Fruit fly (Drosophila melanogaster) whole organism, embryonic: ENCODE data around the gene CG44005.

ENCODE experiments used
- Bgb ChIP-seq: fragments of 200-800 bp; sonication (Bioruptor generic); IDR thresholded peaks from 2 replicates; pipeline ENCODE4 v1.3.6; 2022; ENCODE audit warnings: missing biosample characterization, missing genetic modification characterization; ENCODE audit not compliant: partially characterized antibody
- CG10267 ChIP-seq: fragments of 200-800 bp; sonication (Bioruptor generic); optimal IDR thresholded peaks from 2 replicates; lab custom pipeline; 2018; ENCODE audit warnings: missing biosample characterization, mild to moderate bottlenecking, missing genetic modification characterization, moderate library complexity
- CG12219 ChIP-seq: fragments of 200-800 bp; sonication (Bioruptor generic); optimal IDR thresholded peaks from 3 replicates; lab custom pipeline; 2018; ENCODE audit warnings: missing biosample characterization, mild to moderate bottlenecking, missing genetic modification characterization
- CG13894 ChIP-seq: fragments of 200-800 bp; sonication (Bioruptor generic); optimal IDR thresholded peaks from 3 replicates; lab custom pipeline; 2018; ENCODE audit warnings: missing biosample characterization, mild to moderate bottlenecking, missing genetic modification characterization, moderate library complexity
- CG15696 ChIP-seq: fragments of 200-800 bp; sonication (Bioruptor generic); optimal IDR thresholded peaks from 2 replicates; lab custom pipeline; 2019; ENCODE audit warnings: missing biosample characterization, mild to moderate bottlenecking, missing genetic modification characterization, moderate library complexity
- CG2120 ChIP-seq: fragments of 200-800 bp; sonication (Bioruptor generic); optimal IDR thresholded peaks from 3 replicates; lab custom pipeline; 2016; ENCODE audit warnings: missing biosample characterization, missing genetic modification characterization
- CG2678 ChIP-seq: fragments of 200-800 bp; sonication (Bioruptor generic); optimal IDR thresholded peaks from 3 replicates; lab custom pipeline; 2019; ENCODE audit warnings: missing biosample characterization, mild to moderate bottlenecking, missing genetic modification characterization, moderate library complexity
- CG34376 ChIP-seq: fragments of 200-800 bp; sonication (Bioruptor generic); optimal IDR thresholded peaks from 2 replicates; lab custom pipeline; 2018; ENCODE audit warnings: missing biosample characterization, mild to moderate bottlenecking, missing genetic modification characterization
- CG4360 ChIP-seq: fragments of 200-800 bp; sonication (Bioruptor generic); IDR thresholded peaks from 2 replicates; pipeline ENCODE4 v1.3.6; 2022; ENCODE audit warnings: missing biosample characterization, missing genetic modification characterization
- CG43689 ChIP-seq: fragments of 200-800 bp; sonication (Bioruptor generic); IDR thresholded peaks from 2 replicates; pipeline ENCODE4 v1.3.6; 2022; ENCODE audit warnings: missing biosample characterization, missing genetic modification characterization
- CG4424 ChIP-seq: fragments of 200-800 bp; sonication (Bioruptor generic); optimal IDR thresholded peaks from 3 replicates; lab custom pipeline; 2016; ENCODE audit warnings: missing biosample characterization, missing genetic modification characterization
- CG5245 ChIP-seq: fragments of 200-800 bp; sonication (Bioruptor generic); optimal IDR thresholded peaks from 3 replicates; lab custom pipeline; 2016; ENCODE audit warnings: missing biosample characterization, missing genetic modification characterization
- CG6791 ChIP-seq: fragments of 200-800 bp; sonication (Bioruptor generic); IDR thresholded peaks from 3 replicates; pipeline ENCODE4 v1.3.6; 2022; ENCODE audit warnings: missing biosample characterization, missing genetic modification characterization; ENCODE audit not compliant: partially characterized antibody
- CG8089 ChIP-seq: fragments of 200-800 bp; sonication (Bioruptor generic); optimal IDR thresholded peaks from 3 replicates; lab custom pipeline; 2016; ENCODE audit warnings: missing biosample characterization, missing genetic modification characterization
- CG8478 ChIP-seq: fragments of >200 bp; optimal IDR thresholded peaks from 2 replicates; lab custom pipeline; 2018
- CG9437 ChIP-seq: fragments of 200-800 bp; sonication (Bioruptor generic); optimal IDR thresholded peaks from 2 replicates; lab custom pipeline; 2018; ENCODE audit warnings: missing biosample characterization, mild to moderate bottlenecking, missing genetic modification characterization
- Dp ChIP-seq: fragments of 200-800 bp; sonication (Bioruptor generic); optimal IDR thresholded peaks from 2 replicates; lab custom pipeline; 2018; ENCODE audit warnings: missing biosample characterization, mild to moderate bottlenecking, missing genetic modification characterization, moderate library complexity
- Drgx ChIP-seq: fragments of 200-800 bp; sonication (Bioruptor generic); IDR thresholded peaks from 2 replicates; pipeline ENCODE4 v1.3.6; 2022; ENCODE audit warnings: missing biosample characterization, missing genetic modification characterization
- E2f2 ChIP-seq: fragments of 200-800 bp; sonication (Bioruptor generic); IDR thresholded peaks from 2 replicates; pipeline ENCODE4 v1.3.6; 2022; ENCODE audit warnings: missing biosample characterization, missing genetic modification characterization
- Eip74EF ChIP-seq, 2 experiments: fragments of 200-800 bp in 1 of 2; fragments of >200 bp in 1 of 2; sonication (Bioruptor generic) in 1 of 2; optimal IDR thresholded peaks; 2 replicates each; lab custom pipeline; 2017 to 2019; ENCODE audit warnings: missing biosample characterization in 2 of 2, missing genetic modification characterization in 2 of 2, mild to moderate bottlenecking in 1 of 2, moderate library complexity in 1 of 2
- HHEX ChIP-seq: fragments of 200-800 bp; sonication (Bioruptor generic); optimal IDR thresholded peaks from 3 replicates; lab custom pipeline; 2017; ENCODE audit warnings: missing biosample characterization, mild to moderate bottlenecking, missing genetic modification characterization, missing genetic modification reagents
- HLHmδ ChIP-seq: fragments of 200-800 bp; sonication (Bioruptor generic); optimal IDR thresholded peaks from 2 replicates; lab custom pipeline; 2018; ENCODE audit warnings: missing biosample characterization, mild to moderate bottlenecking, missing genetic modification characterization, moderate library complexity
- Hand ChIP-seq: fragments of 200-800 bp; sonication (Bioruptor generic); optimal IDR thresholded peaks from 2 replicates; lab custom pipeline; 2017; ENCODE audit warnings: mild to moderate bottlenecking, missing biosample characterization, missing genetic modification reagents, missing genetic modification characterization
- Lpt ChIP-seq: fragments of >200 bp; optimal IDR thresholded peaks from 2 replicates; lab custom pipeline; 2018; ENCODE audit warnings: missing biosample characterization, missing genetic modification characterization
- Max ChIP-seq: fragments of 200-800 bp; sonication (Bioruptor generic); optimal IDR thresholded peaks from 2 replicates; lab custom pipeline; 2016; ENCODE audit warnings: missing biosample characterization, mild to moderate bottlenecking, missing genetic modification characterization
- Oaz ChIP-seq: fragments of 200-800 bp; sonication (Bioruptor generic); IDR thresholded peaks from 2 replicates; pipeline ENCODE4 v1.3.6; 2022; ENCODE audit warnings: missing biosample characterization, missing genetic modification characterization
- amos ChIP-seq: fragments of 200-800 bp; sonication (Bioruptor generic); IDR thresholded peaks from 2 replicates; pipeline ENCODE4 v1.3.6; 2022; ENCODE audit warnings: missing biosample characterization, missing genetic modification characterization; ENCODE audit not compliant: partially characterized antibody
- aop ChIP-seq: fragments of 200-800 bp; sonication (Bioruptor generic); IDR thresholded peaks from 2 replicates; pipeline ENCODE4 v1.3.6; 2022; ENCODE audit warnings: missing biosample characterization, missing genetic modification characterization
- ato ChIP-seq: fragments of 200-800 bp; sonication (Bioruptor generic); IDR thresholded peaks from 2 replicates; pipeline ENCODE4 v1.3.6; 2022; ENCODE audit warnings: missing biosample characterization, missing genetic modification characterization; ENCODE audit not compliant: partially characterized antibody
- bsh ChIP-seq, 2 experiments: fragments of 200-800 bp; sonication (Bioruptor generic); optimal IDR thresholded peaks; 2 replicates each; lab custom pipeline; 2017 to 2018; ENCODE audit warnings: mild to moderate bottlenecking in 2 of 2, missing biosample characterization in 2 of 2, missing genetic modification characterization in 2 of 2, moderate library complexity in 1 of 2
- ci ChIP-seq: fragments of 200-800 bp; sonication (Bioruptor generic); IDR thresholded peaks from 3 replicates; pipeline ENCODE4 v1.3.6; 2022; ENCODE audit warnings: missing biosample characterization, missing genetic modification characterization
- crol ChIP-seq: fragments of 200-800 bp; sonication (Bioruptor generic); IDR thresholded peaks from 2 replicates; pipeline ENCODE4 v1.3.6; 2022; ENCODE audit warnings: missing biosample characterization, missing genetic modification characterization
- dan ChIP-seq: fragments of 200-800 bp; sonication (Bioruptor generic); IDR thresholded peaks from 2 replicates; pipeline ENCODE4 v1.3.6; 2022; ENCODE audit warnings: missing biosample characterization, missing genetic modification characterization
- grau ChIP-seq: fragments of 200-800 bp; optimal IDR thresholded peaks from 3 replicates; lab custom pipeline; 2019; ENCODE audit warnings: missing biosample characterization, mild to moderate bottlenecking, missing genetic modification characterization, moderate library complexity
- inv ChIP-seq: fragments of 200-800 bp; sonication (Bioruptor generic); IDR thresholded peaks from 2 replicates; pipeline ENCODE4 v1.3.6; 2022; ENCODE audit warnings: missing biosample characterization, missing genetic modification characterization; ENCODE audit not compliant: partially characterized antibody
- kay ChIP-seq: fragments of 200-800 bp; sonication (Bioruptor generic); optimal IDR thresholded peaks from 2 replicates; lab custom pipeline; 2016; ENCODE audit warnings: missing biosample characterization, missing genetic modification characterization
- lab ChIP-seq: fragments of 200-800 bp; sonication (Bioruptor generic); optimal IDR thresholded peaks from 3 replicates; lab custom pipeline; 2017; ENCODE audit warnings: missing biosample characterization, missing genetic modification characterization, mild to moderate bottlenecking, moderate library complexity, missing genetic modification reagents
- lmd ChIP-seq: fragments of 200-800 bp; sonication (Bioruptor generic); IDR thresholded peaks from 2 replicates; pipeline ENCODE4 v1.3.6; 2022; ENCODE audit warnings: missing biosample characterization, missing genetic modification characterization
- nom ChIP-seq: fragments of 200-800 bp; sonication (Bioruptor generic); optimal IDR thresholded peaks from 2 replicates; lab custom pipeline; 2017; ENCODE audit warnings: missing biosample characterization, missing genetic modification characterization, mild to moderate bottlenecking, moderate library complexity, missing genetic modification reagents
- odd ChIP-seq: fragments of 200-800 bp; sonication (Bioruptor generic); optimal IDR thresholded peaks from 2 replicates; lab custom pipeline; 2017; ENCODE audit warnings: missing biosample characterization, mild to moderate bottlenecking, missing genetic modification characterization
- peb ChIP-seq: fragments of 200-800 bp; sonication (Bioruptor generic); IDR thresholded peaks from 2 replicates; pipeline ENCODE4 v1.3.6; 2022; ENCODE audit warnings: missing biosample characterization, missing genetic modification characterization
- pnt ChIP-seq: fragments of 200-800 bp; sonication (Bioruptor generic); optimal IDR thresholded peaks from 3 replicates; lab custom pipeline; 2016; ENCODE audit warnings: missing biosample characterization, missing genetic modification characterization
- sc ChIP-seq, 3 experiments: fragments of >200 bp in 2 of 3; fragments of 200-800 bp in 1 of 3; sonication (Bioruptor generic) in 1 of 3; optimal IDR thresholded peaks; 2 replicates in 2 of 3; 3 replicates in 1 of 3; lab custom pipeline; 2017; ENCODE audit warnings: mild to moderate bottlenecking in 1 of 3, missing biosample characterization in 1 of 3, missing genetic modification characterization in 1 of 3, missing genetic modification reagents in 1 of 3
- sima ChIP-seq: fragments of 200-800 bp; sonication (Bioruptor generic); optimal IDR thresholded peaks from 2 replicates; lab custom pipeline; 2016; ENCODE audit warnings: missing biosample characterization, missing genetic modification characterization
- stc ChIP-seq: fragments of 200-800 bp; sonication (Bioruptor generic); IDR thresholded peaks from 2 replicates; pipeline ENCODE4 v1.3.6; 2022; ENCODE audit warnings: missing biosample characterization, missing genetic modification characterization
- stwl ChIP-seq: fragments of 200-800 bp; sonication (Bioruptor generic); optimal IDR thresholded peaks from 3 replicates; lab custom pipeline; 2018; ENCODE audit warnings: missing biosample characterization, mild to moderate bottlenecking, missing genetic modification characterization, moderate library complexity
- tio ChIP-seq: fragments of 200-800 bp; sonication (Bioruptor generic); optimal IDR thresholded peaks from 2 replicates; lab custom pipeline; 2017; ENCODE audit warnings: missing biosample characterization, missing genetic modification characterization, inconsistent platforms
- tx ChIP-seq: fragments of 200-800 bp; sonication (Bioruptor generic); optimal IDR thresholded peaks from 2 replicates; lab custom pipeline; 2016; ENCODE audit warnings: missing biosample characterization, missing genetic modification characterization
- yki ChIP-seq: fragments of >200 bp; optimal IDR thresholded peaks from 3 replicates; lab custom pipeline; 2018

CG44005 gene

dm6 chr3L:18057752-18058518 lies 14.0 kb downstream of the CG44005 start:
- TF ChIP-seq E2f2 (GFP tag; lab: Robert Waterston, UW) (no peak), dan (GFP tag; lab: Robert Waterston, UW) (no peak), ato (GFP tag; lab: Robert Waterston, UW) (no peak), Max (GFP tag; lab: Kevin White, UChicago) (no peak), yki (no peak), CG4424 (GFP tag; lab: Kevin White, UChicago) (no peak), CG4360 (GFP tag; lab: Robert Waterston, UW) (no peak), CG43689 (no peak), sc (optimal IDR thresholded peaks at IDR 0.05; lab: Kevin White, UChicago) (no peak), sc (GFP tag; optimal IDR thresholded peaks at IDR 0.05; lab: Kevin White, UChicago) (no peak), Lpt (no peak), amos (no peak), lmd (no peak; the same call in 1 of the 2 replicates), ci (GFP tag; lab: Robert Waterston, UW) (no peak), kay (no peak), CG2120 (GFP tag; lab: Kevin White, UChicago) (peak; percentile 13), CG6791 (GFP tag; lab: Robert Waterston, UW) (no peak), inv (GFP tag; lab: Robert Waterston, UW) (no peak), Hand (no peak), Oaz (GFP tag; lab: Robert Waterston, UW) (no peak), CG12219 (GFP tag; lab: Kevin White, UChicago) (no peak), CG34376 (no peak), grau (tag; lab: Kevin White, UChicago) (peak; percentile 12), sima (GFP tag; lab: Kevin White, UChicago) (no peak), CG15696 (tag; lab: Kevin White, UChicago) (no peak), odd (GFP tag; lab: Kevin White, UChicago) (no peak), stwl (no peak), Drgx (no peak), HLHmδ (no peak), nom (GFP tag; lab: Kevin White, UChicago) (peak; percentile 45), Eip74EF (GFP tag; optimal IDR thresholded peaks at IDR 0.05; lab: Kevin White, UChicago) (no peak), CG13894 (tag; lab: Kevin White, UChicago) (no peak), pnt (GFP tag; lab: Kevin White, UChicago) (no peak), CG8478 (lab: Kevin White, UChicago) (peak; percentile 27), stc (GFP tag; lab: Robert Waterston, UW) (no peak), Dp (GFP tag; lab: Kevin White, UChicago) (no peak), CG9437 (no peak), CG10267 (tag; lab: Kevin White, UChicago) (no peak), CG5245 (no peak), peb (GFP tag; lab: Robert Waterston, UW) (no peak), lab (GFP tag; lab: Kevin White, UChicago) (peak; percentile 11), crol (GFP tag; lab: Robert Waterston, UW) (no peak), Bgb (GFP tag; lab: Robert Waterston, UW) (no peak), aop (GFP tag; lab: Robert Waterston, UW) (no peak), HHEX (GFP tag; lab: Kevin White, UChicago) (no peak), CG8089 (GFP tag; lab: Kevin White, UChicago) (no peak), tio (peak; percentile 5), tx (GFP tag; lab: Kevin White, UChicago) (no peak), CG2678 (tag; lab: Kevin White, UChicago) (peak; percentile 5), bsh (GFP tag; optimal IDR thresholded peaks at IDR 0.05; lab: Kevin White, UChicago) (no peak)
